Worm (Caenorhabditis elegans) whole organism, mixed stage, embryonic: ENCODE data around the gene Y57G11C.1130.

ENCODE experiments used
- lin-13 ChIP-seq: fragments of 150-350 bp; optimal IDR thresholded peaks from 2 replicates; lab custom pipeline; 2014; ENCODE audit warnings: missing biosample characterization, missing genetic modification characterization
- pha-4 ChIP-seq: fragments of 150-350 bp; optimal IDR thresholded peaks from 2 replicates; lab custom pipeline; 2018; ENCODE audit warnings: missing biosample characterization, missing genetic modification reagents, missing genetic modification characterization
- ztf-11 ChIP-seq: fragments of 150-350 bp; optimal IDR thresholded peaks from 2 replicates; lab custom pipeline; 2014; ENCODE audit warnings: missing biosample characterization, missing genetic modification characterization

ce11 chrIV:14763938-14764718, 18.2 kb upstream of the Y57G11C.1130 start:
- TF ChIP-seq pha-4 (tag; lab: Kevin White, UChicago) (no peak), lin-13 (tag; lab: Kevin White, UChicago) (no peak), ztf-11 (tag; lab: Kevin White, UChicago) (no peak)
